Worm (Caenorhabditis elegans) whole organism, midembryonic: ENCODE measurements around the gene ssr-2.

Experiments used
- T22C8.4 ChIP-seq: fragments of 200-800 bp; sonication (Bioruptor generic); IDR thresholded peaks from 2 replicates; pipeline ENCODE4 v1.3.6; 2022; ENCODE audit warnings: missing genetic modification characterization, missing compliant biosample characterization
- cog-1 ChIP-seq: sonication (generic microtip); optimal IDR thresholded peaks from 2 replicates; lab custom pipeline; 2016; ENCODE audit warnings: missing genetic modification characterization, missing compliant biosample characterization
- flt-1 ChIP-seq: fragments of 200-800 bp; sonication (Bioruptor generic); IDR thresholded peaks from 2 replicates; pipeline ENCODE4 v1.3.6; 2022; ENCODE audit warnings: missing genetic modification characterization, missing compliant biosample characterization
- klf-2 ChIP-seq: fragments of 200-800 bp; sonication (Bioruptor generic); conservative IDR thresholded peaks from 2 replicates; pipeline ENCODE4 v1.3.6; 2022; ENCODE audit warnings: missing genetic modification reagents, missing genetic modification characterization, missing compliant biosample characterization
- med-1 ChIP-seq: sonication (generic microtip); optimal IDR thresholded peaks from 2 replicates; lab custom pipeline; 2017; ENCODE audit warnings: missing genetic modification characterization, mild to moderate bottlenecking, missing compliant biosample characterization, antibody characterized with exemption, missing genetic modification reagents; ENCODE audit not compliant: insufficient read depth
- ref-1 ChIP-seq: fragments of 200-800 bp; sonication (Bioruptor generic); conservative IDR thresholded peaks from 2 replicates; pipeline ENCODE4 v1.3.6; 2022; ENCODE audit warnings: missing genetic modification reagents, missing genetic modification characterization, missing compliant biosample characterization
- tab-1 ChIP-seq: fragments of 200-800 bp; sonication (Bioruptor generic); IDR thresholded peaks from 2 replicates; pipeline ENCODE4 v1.3.6; 2022; ENCODE audit warnings: missing genetic modification characterization, missing compliant biosample characterization
- ztf-23 ChIP-seq: fragments of 200-800 bp; sonication (Bioruptor generic); IDR thresholded peaks from 2 replicates; pipeline ENCODE4 v1.3.6; 2022; ENCODE audit warnings: missing genetic modification reagents, missing genetic modification characterization, missing compliant biosample characterization
- ztf-29 ChIP-seq: fragments of 200-800 bp; sonication (Bioruptor generic); IDR thresholded peaks from 2 replicates; pipeline ENCODE4 v1.3.6; 2022; ENCODE audit warnings: missing genetic modification reagents, missing genetic modification characterization, missing compliant biosample characterization

DNA sequence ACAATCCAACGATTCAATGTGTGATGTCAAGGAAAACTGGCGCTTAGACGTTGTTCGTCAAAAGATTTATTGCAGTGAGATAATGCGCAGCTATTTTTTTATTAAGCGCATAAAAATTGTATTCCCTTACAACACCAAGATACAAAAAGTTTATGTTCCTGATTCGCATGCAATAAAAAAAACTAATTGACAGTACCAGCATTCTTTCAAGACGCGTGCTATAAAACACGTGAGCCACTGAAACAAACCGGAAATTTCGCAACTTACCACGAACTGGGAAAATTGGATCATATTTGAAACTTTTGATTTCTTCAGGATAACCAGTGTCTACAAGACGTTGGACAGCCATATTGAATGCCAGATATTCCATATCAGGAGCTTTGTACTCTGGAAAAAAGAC, 9.9 kb upstream of the ssr-2 start:
- TF ChIP-seq klf-2 (no peak), flt-1 (GFP tag; lab: Robert Waterston, UW) (no peak), T22C8.4 (GFP tag; lab: Robert Waterston, UW) (no peak), cog-1 (tag; lab: Kevin White, UChicago) (no peak), ztf-29 (GFP tag; lab: Robert Waterston, UW) (no peak), med-1 (no peak), ref-1 (no peak), tab-1 (GFP tag; lab: Robert Waterston, UW) (no peak), ztf-23 (no peak)
